Worm (Caenorhabditis elegans): Measurements from ENCODE around the gene memo-1.

memo-1 gene

DNA sequence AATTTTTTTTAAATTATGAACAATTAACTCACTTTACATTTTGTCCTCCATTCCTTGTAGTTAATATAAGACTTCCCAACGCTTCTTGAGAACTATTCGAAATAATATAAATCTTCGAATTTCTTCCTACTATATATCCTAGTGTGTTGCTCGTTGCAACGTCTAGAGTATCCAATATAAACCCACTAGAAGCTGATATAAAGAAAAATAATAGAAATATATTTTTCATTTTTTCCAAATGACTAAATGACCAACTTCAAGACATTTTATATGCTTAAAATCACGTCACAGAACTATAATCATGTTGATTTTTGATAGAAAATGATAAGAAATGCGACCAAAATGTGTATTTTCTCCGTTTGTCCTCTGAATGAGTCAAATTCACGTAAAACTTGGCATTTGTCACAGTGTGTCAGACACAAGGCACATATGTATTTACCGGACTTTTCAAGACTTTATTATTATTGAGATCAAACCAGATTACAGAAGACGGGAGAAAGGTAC lies 16.1 kb upstream of the memo-1 start, which contains the start of gene C37C3.10:
Gene C37C3.10 (minus strand): TSS at position 51 of the 504 bp plus-strand sequence.
- TF ChIP-seq unc-86 (tag; optimal IDR thresholded peaks at IDR 0.05) (no peak), rnt-1 (tag; optimal IDR thresholded peaks at IDR 0.05) (no peak), elt-4 (tag; optimal IDR thresholded peaks at IDR 0.05) (no peak), C38D4.7 (GFP tag; optimal IDR thresholded peaks at IDR 0.05) (no peak), Y22D7AL.16 (tag; optimal IDR thresholded peaks at IDR 0.05) (no peak), ceh-14 (tag; optimal IDR thresholded peaks at IDR 0.05) (no peak)

DNA sequence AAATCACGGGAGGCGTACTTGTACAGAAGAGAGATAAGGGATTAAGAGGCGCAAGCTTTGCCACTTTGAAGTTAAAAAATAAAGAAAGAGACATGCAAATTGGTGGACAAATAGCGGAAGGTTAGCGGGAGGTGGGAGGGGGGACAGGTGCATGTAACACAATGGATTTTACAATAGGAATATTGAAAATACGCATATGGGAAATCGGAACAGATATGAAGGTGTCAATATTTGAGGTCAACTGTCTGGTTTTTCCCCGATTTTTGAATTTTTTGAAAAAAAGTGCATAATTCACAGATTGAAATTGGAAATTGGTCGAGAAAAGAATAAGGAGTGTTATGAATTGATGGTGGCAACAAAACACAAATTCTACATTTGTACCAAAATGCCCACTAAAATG lies 14.8 kb upstream of the memo-1 start, which contains the start of gene C37C3.17:
Gene C37C3.17 (minus strand): TSS at position 101 of the 400 bp plus-strand sequence.
- TF ChIP-seq hlh-15 (tag; optimal IDR thresholded peaks at IDR 0.05) (no peak), lin-11 (tag; optimal IDR thresholded peaks at IDR 0.05) (no peak), unc-3 (GFP tag; conservative IDR thresholded peaks at IDR 0.05) (no peak), unc-3 (tag; optimal IDR thresholded peaks at IDR 0.05) (no peak), K09A11.1 (tag; optimal IDR thresholded peaks at IDR 0.05; ENCODE audit: insufficient read depth) (no peak), Y22D7AL.16 (tag; optimal IDR thresholded peaks at IDR 0.05) (no peak), sdc-2 (tag; optimal IDR thresholded peaks at IDR 0.05) (no peak), npax-4 (tag; optimal IDR thresholded peaks at IDR 0.05) (no peak), che-1 (tag; optimal IDR thresholded peaks at IDR 0.05) (no peak)

DNA sequence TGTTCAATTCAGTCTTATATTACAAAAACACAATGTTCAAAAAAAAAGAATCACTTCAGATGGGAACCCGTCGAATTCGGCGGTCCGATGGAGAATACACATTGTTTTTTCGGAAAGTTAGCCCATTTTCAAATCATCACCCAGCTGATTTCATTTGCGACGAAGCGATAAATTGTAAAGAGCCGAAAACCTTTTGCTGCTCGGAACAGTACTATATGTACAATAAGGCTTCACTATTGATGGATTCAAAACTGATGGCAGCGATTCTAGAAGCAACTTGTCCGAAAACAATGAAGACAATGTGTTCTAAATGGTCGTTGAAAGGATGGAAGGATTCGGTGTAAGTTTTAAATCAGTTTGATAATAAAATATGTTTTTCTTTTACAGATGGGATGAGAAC lies 11.0 kb upstream of the memo-1 start, which contains the start of gene C37C3.1:
Gene C37C3.1 (plus strand): TSS at position 33 of the 400 bp plus-strand sequence.
- TF ChIP-seq ttx-3 (tag; optimal IDR thresholded peaks at IDR 0.05) (no peak), gmeb-2 (tag; optimal IDR thresholded peaks at IDR 0.05) (no peak), ceh-18 (tag; optimal IDR thresholded peaks at IDR 0.05) (no peak), unc-42 (tag; optimal IDR thresholded peaks at IDR 0.05) (no peak), syd-9 (tag; optimal IDR thresholded peaks at IDR 0.05) (no peak), ztf-16 (tag; optimal IDR thresholded peaks at IDR 0.05) (no peak), pha-4 (tag; optimal IDR thresholded peaks at IDR 0.05) (no peak), ref-2 (tag; optimal IDR thresholded peaks at IDR 0.05) (no peak), tbx-2 (tag; optimal IDR thresholded peaks at IDR 0.05) (no peak), ets-4 (tag; optimal IDR thresholded peaks at IDR 0.05) (no peak), hlh-30 (tag; optimal IDR thresholded peaks at IDR 0.05; ENCODE audit: insufficient read depth) (no peak), nhr-11 (tag; optimal IDR thresholded peaks at IDR 0.05) (no peak), sox-4 (tag; optimal IDR thresholded peaks at IDR 0.05) (no peak), che-1 (tag; optimal IDR thresholded peaks at IDR 0.05) (no peak)

DNA sequence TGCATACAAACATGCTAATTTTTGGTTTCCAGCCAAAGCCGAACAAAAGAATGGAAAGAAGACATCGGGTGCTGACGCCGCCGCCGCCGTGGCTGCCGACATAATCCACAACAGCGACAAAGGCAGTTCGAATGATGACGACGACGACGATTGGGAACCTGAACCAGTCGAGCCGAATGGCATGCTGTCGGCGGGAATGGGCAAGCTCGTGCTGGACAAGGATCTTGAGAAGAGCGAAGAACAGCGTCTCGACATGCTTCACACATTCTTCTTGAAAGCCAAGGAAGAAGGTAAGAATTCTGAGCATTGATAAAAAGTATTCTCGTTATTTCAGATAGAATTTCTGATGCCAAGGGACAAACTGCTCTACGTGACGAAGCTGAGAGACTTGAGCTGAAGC lies 9.7 kb upstream of the memo-1 start:
- no peak for TF ChIP-seq ceh-6 (GFP tag; optimal IDR thresholded peaks at IDR 0.05)
- no peak for TF ChIP-seq pat-9 (tag; optimal IDR thresholded peaks at IDR 0.05)
- no peak for TF ChIP-seq pax-1 (tag; optimal IDR thresholded peaks at IDR 0.05)
- no peak for TF ChIP-seq sox-4 (tag; optimal IDR thresholded peaks at IDR 0.05)
- no peak for TF ChIP-seq T23F11.4 (GFP tag; optimal IDR thresholded peaks at IDR 0.05)
- no peak for TF ChIP-seq F13H6.1 (tag; optimal IDR thresholded peaks at IDR 0.05)
- TF ChIP-seq ttx-3 (tag; optimal IDR thresholded peaks at IDR 0.05) = no peak

DNA sequence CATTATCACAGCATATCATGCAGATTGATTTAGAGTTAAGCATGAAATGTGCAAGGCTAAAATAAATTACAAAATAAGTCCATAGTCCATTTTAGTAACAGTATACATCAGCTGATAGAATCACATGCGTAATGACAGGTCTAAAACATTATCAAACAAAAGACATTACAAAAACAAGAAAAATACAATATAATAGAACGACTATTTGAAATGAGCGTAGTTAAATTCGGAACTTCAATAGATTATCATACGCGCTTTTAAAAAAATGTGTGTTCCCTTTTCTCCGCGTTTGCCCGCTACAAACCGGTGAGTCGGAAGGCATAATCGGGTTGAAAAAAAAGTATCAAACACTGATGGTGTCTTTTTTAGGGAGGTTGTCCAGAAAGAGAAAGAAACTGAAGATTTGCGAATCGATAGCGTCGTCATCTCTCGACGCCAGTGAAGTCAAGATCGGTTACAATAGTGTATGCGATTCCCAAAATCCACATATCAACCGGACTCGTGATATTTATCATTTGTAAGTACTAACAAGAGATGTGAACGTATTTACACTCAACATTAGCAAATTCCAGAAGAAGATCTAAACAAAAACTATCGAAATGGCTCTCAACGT lies 8.5 kb upstream of the memo-1 start, which contains the start of gene C37C3.2:
Gene C37C3.2 (plus strand): TSS at position 563 of the 613 bp plus-strand sequence.
- TF ChIP-seq dve-1 (tag; optimal IDR thresholded peaks at IDR 0.05) (no peak), pat-9 (tag; optimal IDR thresholded peaks at IDR 0.05) (no peak), pqm-1 (tag; optimal IDR thresholded peaks at IDR 0.05) (no peak), pros-1 (tag; optimal IDR thresholded peaks at IDR 0.05) (no peak), ceh-22 (tag; optimal IDR thresholded peaks at IDR 0.05) (no peak), hlh-15 (tag; optimal IDR thresholded peaks at IDR 0.05) (no peak), madf-2 (tag; optimal IDR thresholded peaks at IDR 0.05) (no peak), gmeb-2 (tag; optimal IDR thresholded peaks at IDR 0.05) (no peak), sox-2 (GFP tag; IDR thresholded peaks at IDR 0.05) (no peak), ztf-16 (tag; optimal IDR thresholded peaks at IDR 0.05) (no peak), hlh-13 (GFP tag; optimal IDR thresholded peaks at IDR 0.05) (no peak), dmd-4 (tag; optimal IDR thresholded peaks at IDR 0.05; ENCODE audit: borderline replicate concordance) (no peak)
